Fruit fly (Drosophila melanogaster) whole organism, embryonic: ENCODE measurements around the gene vkg.

Source experiments
- CG10209 ChIP-seq: fragments of 200-800 bp; sonication (Bioruptor generic); optimal IDR thresholded peaks from 3 replicates; lab custom pipeline; 2017; ENCODE audit warnings: missing biosample characterization, mild to moderate bottlenecking, missing genetic modification characterization, missing genetic modification reagents
- CG10267 ChIP-seq: fragments of 200-800 bp; sonication (Bioruptor generic); optimal IDR thresholded peaks from 2 replicates; lab custom pipeline; 2018; ENCODE audit warnings: missing biosample characterization, mild to moderate bottlenecking, missing genetic modification characterization, moderate library complexity
- CG10321 ChIP-seq: fragments of 200-800 bp; sonication (Bioruptor generic); IDR thresholded peaks from 2 replicates; pipeline ENCODE4 v1.3.6; 2022; ENCODE audit warnings: missing biosample characterization, missing genetic modification characterization
- CG12071 ChIP-seq: fragments of 200-800 bp; sonication (Bioruptor generic); optimal IDR thresholded peaks from 3 replicates; lab custom pipeline; 2018; ENCODE audit warnings: missing biosample characterization, mild to moderate bottlenecking, missing genetic modification characterization
- CG12104 ChIP-seq: fragments of 200-800 bp; sonication (Bioruptor generic); optimal IDR thresholded peaks from 3 replicates; lab custom pipeline; 2016; ENCODE audit warnings: missing biosample characterization, missing genetic modification characterization
- CG12299 ChIP-seq: fragments of 200-800 bp; sonication (Bioruptor generic); optimal IDR thresholded peaks from 2 replicates; lab custom pipeline; 2018; ENCODE audit warnings: missing biosample characterization, mild to moderate bottlenecking, missing genetic modification characterization
- CG12391 ChIP-seq: fragments of 200-800 bp; sonication (Bioruptor generic); optimal IDR thresholded peaks from 3 replicates; lab custom pipeline; 2018; ENCODE audit warnings: missing biosample characterization, mild to moderate bottlenecking, missing genetic modification characterization, moderate library complexity
- CG12659 ChIP-seq: fragments of 200-800 bp; sonication (Bioruptor generic); optimal IDR thresholded peaks from 3 replicates; lab custom pipeline; 2017; ENCODE audit warnings: mild to moderate bottlenecking, missing biosample characterization, missing genetic modification reagents, missing genetic modification characterization
- CG14441 ChIP-seq: fragments of 200-800 bp; sonication (Bioruptor generic); IDR thresholded peaks from 2 replicates; pipeline ENCODE4 v1.3.6; 2022; ENCODE audit warnings: missing biosample characterization, missing genetic modification characterization
- CG14710 ChIP-seq: fragments of 200-800 bp; sonication (Bioruptor generic); optimal IDR thresholded peaks from 3 replicates; lab custom pipeline; 2019; ENCODE audit warnings: missing biosample characterization, mild to moderate bottlenecking, missing genetic modification characterization, moderate library complexity
- CG2129 ChIP-seq: fragments of 200-800 bp; sonication (Bioruptor generic); IDR thresholded peaks from 2 replicates; pipeline ENCODE4 v1.3.6; 2022; ENCODE audit warnings: missing biosample characterization, missing genetic modification characterization; ENCODE audit not compliant: partially characterized antibody
- CG30020 ChIP-seq: fragments of 200-800 bp; optimal IDR thresholded peaks from 2 replicates; lab custom pipeline; 2019; ENCODE audit warnings: missing biosample characterization, mild to moderate bottlenecking, missing genetic modification characterization, moderate library complexity
- CG30403 ChIP-seq: fragments of 200-800 bp; sonication (Bioruptor generic); optimal IDR thresholded peaks from 3 replicates; lab custom pipeline; 2016; ENCODE audit warnings: missing biosample characterization, missing genetic modification characterization
- CG32532 ChIP-seq: fragments of 200-800 bp; sonication (Bioruptor generic); IDR thresholded peaks from 2 replicates; pipeline ENCODE4 v1.3.6; 2022; ENCODE audit warnings: missing biosample characterization, missing genetic modification characterization
- CG4730 ChIP-seq: fragments of 200-800 bp; sonication (Bioruptor generic); IDR thresholded peaks from 2 replicates; pipeline ENCODE4 v1.3.6; 2022; ENCODE audit warnings: missing biosample characterization, missing genetic modification characterization
- CG6254 ChIP-seq: fragments of 200-800 bp; sonication (Bioruptor generic); optimal IDR thresholded peaks from 3 replicates; lab custom pipeline; 2017; ENCODE audit warnings: mild to moderate bottlenecking, missing biosample characterization, missing genetic modification reagents, missing genetic modification characterization
- CG6791 ChIP-seq: fragments of 200-800 bp; sonication (Bioruptor generic); IDR thresholded peaks from 3 replicates; pipeline ENCODE4 v1.3.6; 2022; ENCODE audit warnings: missing biosample characterization, missing genetic modification characterization; ENCODE audit not compliant: partially characterized antibody
- CG6854 ChIP-seq: fragments of 200-800 bp; sonication (Bioruptor generic); optimal IDR thresholded peaks from 3 replicates; lab custom pipeline; 2017; ENCODE audit warnings: missing biosample characterization, mild to moderate bottlenecking, missing genetic modification characterization
- CG7839 ChIP-seq: fragments of 200-800 bp; sonication (Bioruptor generic); optimal IDR thresholded peaks from 3 replicates; lab custom pipeline; 2018; ENCODE audit warnings: missing biosample characterization, mild to moderate bottlenecking, missing genetic modification characterization, moderate library complexity
- CG8281 ChIP-seq: fragments of 200-800 bp; sonication (Bioruptor generic); optimal IDR thresholded peaks from 2 replicates; lab custom pipeline; 2018; ENCODE audit warnings: missing biosample characterization, mild to moderate bottlenecking, missing genetic modification characterization, moderate library complexity
- Dek ChIP-seq: fragments of 200-800 bp; sonication (Bioruptor generic); optimal IDR thresholded peaks from 3 replicates; lab custom pipeline; 2019; ENCODE audit warnings: missing biosample characterization, mild to moderate bottlenecking, missing genetic modification characterization, moderate library complexity
- Dip3 ChIP-seq: fragments of 200-800 bp; sonication (Bioruptor generic); optimal IDR thresholded peaks from 3 replicates; lab custom pipeline; 2016; ENCODE audit warnings: missing biosample characterization, missing genetic modification characterization
- Dref ChIP-seq: fragments of 200-800 bp; sonication (Bioruptor generic); IDR thresholded peaks from 2 replicates; pipeline ENCODE4 v1.3.6; 2022; ENCODE audit warnings: missing biosample characterization, missing genetic modification characterization
- E2f2 ChIP-seq: fragments of 200-800 bp; sonication (Bioruptor generic); IDR thresholded peaks from 2 replicates; pipeline ENCODE4 v1.3.6; 2022; ENCODE audit warnings: missing biosample characterization, missing genetic modification characterization
- Hr39 ChIP-seq: fragments of >200 bp; optimal IDR thresholded peaks from 2 replicates; lab custom pipeline; 2017
- Lim3 ChIP-seq: fragments of 200-800 bp; sonication (Bioruptor generic); IDR thresholded peaks from 2 replicates; pipeline ENCODE4 v1.3.6; 2022; ENCODE audit warnings: missing biosample characterization, missing genetic modification characterization
- NK7.1 ChIP-seq: fragments of 200-800 bp; sonication (Bioruptor generic); optimal IDR thresholded peaks from 3 replicates; lab custom pipeline; 2016; ENCODE audit warnings: missing biosample characterization, missing genetic modification characterization
- Oaz ChIP-seq: fragments of 200-800 bp; sonication (Bioruptor generic); IDR thresholded peaks from 2 replicates; pipeline ENCODE4 v1.3.6; 2022; ENCODE audit warnings: missing biosample characterization, missing genetic modification characterization
- Sox102F ChIP-seq: fragments of 200-800 bp; sonication (Bioruptor generic); optimal IDR thresholded peaks from 2 replicates; lab custom pipeline; 2018; ENCODE audit warnings: missing biosample characterization, mild to moderate bottlenecking, missing genetic modification characterization, moderate library complexity
- Sry-δ ChIP-seq: fragments of 200-800 bp; sonication (Bioruptor generic); optimal IDR thresholded peaks from 2 replicates; lab custom pipeline; 2016; ENCODE audit warnings: missing biosample characterization, missing genetic modification characterization
- cato ChIP-seq: fragments of 200-800 bp; sonication (Bioruptor generic); optimal IDR thresholded peaks from 2 replicates; lab custom pipeline; 2016; ENCODE audit warnings: missing biosample characterization, missing genetic modification characterization, borderline replicate concordance
- chinmo ChIP-seq: fragments of 200-800 bp; sonication (Bioruptor generic); IDR thresholded peaks from 4 replicates; pipeline ENCODE4 v1.3.6; 2022; ENCODE audit warnings: missing biosample characterization, missing genetic modification characterization; ENCODE audit not compliant: partially characterized antibody
- danr ChIP-seq: fragments of 200-800 bp; sonication (Bioruptor generic); IDR thresholded peaks from 2 replicates; pipeline ENCODE4 v1.3.6; 2022; ENCODE audit warnings: missing biosample characterization, missing genetic modification characterization
- dimm ChIP-seq: fragments of 200-800 bp; sonication (Bioruptor generic); IDR thresholded peaks from 2 replicates; pipeline ENCODE4 v1.3.6; 2022; ENCODE audit warnings: missing biosample characterization, missing genetic modification characterization
- dysf ChIP-seq: fragments of 200-800 bp; sonication (Bioruptor generic); IDR thresholded peaks from 3 replicates; pipeline ENCODE4 v1.3.6; 2022; ENCODE audit warnings: missing biosample characterization, missing genetic modification characterization
- ewg ChIP-seq: fragments of 200-800 bp; sonication (Bioruptor generic); optimal IDR thresholded peaks from 3 replicates; lab custom pipeline; 2017; ENCODE audit warnings: mild to moderate bottlenecking, missing biosample characterization, missing genetic modification reagents, missing genetic modification characterization
- fd102C ChIP-seq: fragments of 200-800 bp; sonication (Bioruptor generic); optimal IDR thresholded peaks from 2 replicates; lab custom pipeline; 2018; ENCODE audit warnings: missing biosample characterization, mild to moderate bottlenecking, missing genetic modification characterization, moderate library complexity
- grn ChIP-seq: fragments of 200-800 bp; sonication (Bioruptor generic); optimal IDR thresholded peaks from 3 replicates; lab custom pipeline; 2017; ENCODE audit warnings: missing biosample characterization, missing genetic modification characterization
- hkb ChIP-seq, 2 experiments: fragments of 200-800 bp in 1 of 2; fragments of >200 bp in 1 of 2; sonication (Bioruptor generic) in 1 of 2; IDR thresholded peaks in 1 of 2; optimal IDR thresholded peaks in 1 of 2; 2 replicates each; pipeline versions ENCODE4 v1.3.6 to Lab custom; 2017 to 2022; ENCODE audit warnings: missing biosample characterization in 1 of 2, missing genetic modification characterization in 1 of 2
- lilli ChIP-seq: fragments of 200-800 bp; sonication (Bioruptor generic); optimal IDR thresholded peaks from 3 replicates; lab custom pipeline; 2016; ENCODE audit warnings: missing biosample characterization, missing genetic modification characterization
- mam ChIP-seq: fragments of 200-800 bp; sonication (Bioruptor generic); optimal IDR thresholded peaks from 3 replicates; lab custom pipeline; 2016; ENCODE audit warnings: missing biosample characterization, missing genetic modification characterization
- nau ChIP-seq: fragments of 200-800 bp; sonication (Bioruptor generic); optimal IDR thresholded peaks from 3 replicates; lab custom pipeline; 2017; ENCODE audit warnings: missing biosample characterization, mild to moderate bottlenecking, missing genetic modification characterization, missing genetic modification reagents
- org-1 ChIP-seq: fragments of 200-800 bp; sonication (Bioruptor generic); optimal IDR thresholded peaks from 2 replicates; lab custom pipeline; 2017; ENCODE audit warnings: missing biosample characterization, missing genetic modification characterization
- pita ChIP-seq: fragments of 200-800 bp; sonication (Bioruptor generic); optimal IDR thresholded peaks from 2 replicates; lab custom pipeline; 2017; ENCODE audit warnings: missing biosample characterization, mild to moderate bottlenecking, missing genetic modification characterization
- row ChIP-seq: fragments of 200-800 bp; sonication (Bioruptor generic); IDR thresholded peaks from 3 replicates; pipeline ENCODE4 v1.3.6; 2022; ENCODE audit warnings: missing biosample characterization, missing genetic modification characterization
- scrt ChIP-seq: fragments of 200-800 bp; sonication (Bioruptor generic); optimal IDR thresholded peaks from 2 replicates; lab custom pipeline; 2018; ENCODE audit warnings: missing biosample characterization, mild to moderate bottlenecking, missing genetic modification characterization, moderate library complexity
- sd ChIP-seq: fragments of 200-800 bp; sonication (Bioruptor generic); optimal IDR thresholded peaks from 3 replicates; lab custom pipeline; 2018; ENCODE audit warnings: missing biosample characterization, mild to moderate bottlenecking, missing genetic modification characterization, moderate library complexity
- slou ChIP-seq: fragments of 200-800 bp; sonication (Bioruptor generic); optimal IDR thresholded peaks from 3 replicates; lab custom pipeline; 2016; ENCODE audit warnings: missing biosample characterization, missing genetic modification characterization
- tap ChIP-seq: fragments of 200-800 bp; optimal IDR thresholded peaks from 3 replicates; lab custom pipeline; 2019; ENCODE audit warnings: missing biosample characterization, mild to moderate bottlenecking, missing genetic modification characterization, moderate library complexity

The vkg gene

dm6 chr2L:5060952-5061478, 33.0 kb upstream of the vkg start (continued):
- TF ChIP-seq Dek (tag; lab: Kevin White, UChicago) (peak; percentile 56), cato (GFP tag; lab: Kevin White, UChicago) (no peak), CG6854 (GFP tag; lab: Kevin White, UChicago) (peak; percentile 55), CG30403 (GFP tag; lab: Kevin White, UChicago) (peak; percentile 58), CG12659 (GFP tag; lab: Kevin White, UChicago) (peak; percentile 57), pita (no peak), Hr39 (lab: Kevin White, UChicago) (no peak), dysf (GFP tag; lab: Robert Waterston, UW) (peak; percentile 79), CG14710 (tag; lab: Kevin White, UChicago) (peak; percentile 28), dimm (GFP tag; lab: Robert Waterston, UW) (peak; percentile 55), Sox102F (GFP tag; lab: Kevin White, UChicago) (peak; percentile 67), CG10267 (peak; percentile 63), CG12071 (GFP tag; lab: Kevin White, UChicago) (peak; percentile 65), tap (tag; lab: Kevin White, UChicago) (peak; percentile 61), org-1 (GFP tag; lab: Kevin White, UChicago) (peak; percentile 74), Oaz (GFP tag; lab: Robert Waterston, UW) (peak; percentile 51; the same call in 1 of the 2 replicates), Dip3 (GFP tag; lab: Kevin White, UChicago) (peak; percentile 77), grn (GFP tag; lab: Kevin White, UChicago) (peak; percentile 24), slou (GFP tag; lab: Kevin White, UChicago) (peak; percentile 43), CG7839 (tag; lab: Kevin White, UChicago) (peak; percentile 80), CG12299 (tag; lab: Kevin White, UChicago) (peak; percentile 49), CG32532 (GFP tag; lab: Robert Waterston, UW) (peak; percentile 70), fd102C (GFP tag; lab: Kevin White, UChicago) (no peak), sd (peak; percentile 56), CG12391 (tag; lab: Kevin White, UChicago) (peak; percentile 65), NK7.1 (peak; percentile 70), CG6254 (GFP tag; lab: Kevin White, UChicago) (peak; percentile 59), nau (GFP tag; lab: Kevin White, UChicago) (peak; percentile 81), CG30020 (no peak), Dref (no peak), E2f2 (GFP tag; lab: Robert Waterston, UW) (peak; percentile 47; the same call in 1 of the 2 replicates), CG14441 (GFP tag; lab: Robert Waterston, UW) (peak; percentile 42; the same call in 1 of the 2 replicates), CG6791 (GFP tag; lab: Robert Waterston, UW) (no peak), CG8281 (tag; lab: Kevin White, UChicago) (peak; percentile 23), chinmo (no peak), CG10321 (peak; percentile 22; the same call in 1 of the 2 replicates), danr (GFP tag; lab: Robert Waterston, UW) (peak; percentile 49; the same call in 1 of the 2 replicates), ewg (GFP tag; lab: Kevin White, UChicago) (peak; percentile 48), CG12104 (peak; percentile 51), lilli (GFP tag; lab: Kevin White, UChicago) (peak; percentile 88), CG2129 (GFP tag; lab: Robert Waterston, UW) (no peak), row (GFP tag; lab: Robert Waterston, UW) (peak; percentile 80), CG10209 (GFP tag; lab: Kevin White, UChicago) (peak; percentile 66), hkb (optimal IDR thresholded peaks at IDR 0.05; lab: Kevin White, UChicago) (no peak), hkb (GFP tag; IDR thresholded peaks at IDR 0.05; lab: Robert Waterston, UW) (peak; percentile 74), Sry-δ (peak; percentile 27), scrt (peak; percentile 67), CG4730 (peak; percentile 46; the same call in 1 of the 2 replicates), mam (GFP tag; lab: Kevin White, UChicago) (peak; percentile 88), Lim3 (no peak)
